Fruit fly (Drosophila melanogaster) whole organism, prepupa: Measurements from ENCODE around the gene CG5342.

Experiments
- CG11762 ChIP-seq: fragments of 200-800 bp; sonication (Bioruptor generic); optimal IDR thresholded peaks from 3 replicates; lab custom pipeline; 2016; ENCODE audit warnings: missing biosample characterization, missing genetic modification characterization; ENCODE audit not compliant: insufficient read depth
- CG11902 ChIP-seq: fragments of 200-800 bp; sonication (Bioruptor generic); optimal IDR thresholded peaks from 3 replicates; lab custom pipeline; 2016; ENCODE audit warnings: missing biosample characterization, missing genetic modification characterization
- CG16779 ChIP-seq: fragments of 200-800 bp; sonication (Bioruptor generic); optimal IDR thresholded peaks from 3 replicates; lab custom pipeline; 2017; ENCODE audit warnings: missing biosample characterization, mild to moderate bottlenecking, missing genetic modification characterization
- CG31627 ChIP-seq: fragments of 200-800 bp; sonication (Bioruptor generic); optimal IDR thresholded peaks from 3 replicates; lab custom pipeline; 2016; ENCODE audit warnings: missing biosample characterization, missing genetic modification characterization
- CG6276 ChIP-seq: fragments of 200-800 bp; sonication (Bioruptor generic); optimal IDR thresholded peaks from 2 replicates; lab custom pipeline; 2017; ENCODE audit warnings: missing biosample characterization, mild to moderate bottlenecking, missing genetic modification characterization
- Eip75B ChIP-seq: fragments of 200-800 bp; sonication (Bioruptor generic); optimal IDR thresholded peaks from 3 replicates; lab custom pipeline; 2016; ENCODE audit warnings: missing biosample characterization, missing genetic modification characterization
- Eip93F ChIP-seq: fragments of 200-800 bp; sonication (Bioruptor generic); optimal IDR thresholded peaks from 2 replicates; lab custom pipeline; 2016; ENCODE audit warnings: missing biosample characterization, mild to moderate bottlenecking, missing genetic modification characterization
- Hr38 ChIP-seq: sonication (Bioruptor generic); optimal IDR thresholded peaks from 2 replicates; lab custom pipeline; 2016; ENCODE audit warnings: missing biosample characterization, missing genetic modification characterization
- OdsH ChIP-seq: fragments of 200-800 bp; sonication (Bioruptor generic); optimal IDR thresholded peaks from 3 replicates; lab custom pipeline; 2016; ENCODE audit warnings: missing biosample characterization, missing genetic modification characterization
- spab ChIP-seq: fragments of 200-800 bp; sonication (Bioruptor generic); optimal IDR thresholded peaks from 2 replicates; lab custom pipeline; 2017; ENCODE audit warnings: missing biosample characterization, mild to moderate bottlenecking, missing genetic modification characterization, missing genetic modification reagents
- topi ChIP-seq: fragments of 200-800 bp; sonication (Bioruptor generic); optimal IDR thresholded peaks from 3 replicates; lab custom pipeline; 2016; ENCODE audit warnings: missing biosample characterization, missing genetic modification characterization

- TF ChIP-seq topi (GFP tag; lab: Kevin White, UChicago): peak; percentile 96
- TF ChIP-seq CG11762 (GFP tag; lab: Kevin White, UChicago): peak; percentile 98
- TF ChIP-seq CG31627 (GFP tag; lab: Kevin White, UChicago): peak; percentile 96
- TF ChIP-seq CG16779: peak; percentile 91
- peak; percentile 90 for TF ChIP-seq CG6276 (GFP tag; lab: Kevin White, UChicago)
- peak; percentile 95 for TF ChIP-seq CG11902 (GFP tag; lab: Kevin White, UChicago)
- peak; percentile 98 for TF ChIP-seq Eip75B (GFP tag; lab: Kevin White, UChicago)
- TF ChIP-seq Hr38 (GFP tag; lab: Kevin White, UChicago): no peak
- TF ChIP-seq OdsH: peak; percentile 94
- peak; percentile 86 for TF ChIP-seq Eip93F
- peak; percentile 92 for TF ChIP-seq spab (GFP tag; lab: Kevin White, UChicago)
Observed at dm6 chr3R:11562326-11563109, 16.1 kb upstream of the CG5342 start.
